Worm (Caenorhabditis elegans): ENCODE data around the gene F46C5.2.
A peak's percentile ranks its signal among the peaks of the same experiment; 100 is the strongest.

Gene F46C5.2

DNA sequence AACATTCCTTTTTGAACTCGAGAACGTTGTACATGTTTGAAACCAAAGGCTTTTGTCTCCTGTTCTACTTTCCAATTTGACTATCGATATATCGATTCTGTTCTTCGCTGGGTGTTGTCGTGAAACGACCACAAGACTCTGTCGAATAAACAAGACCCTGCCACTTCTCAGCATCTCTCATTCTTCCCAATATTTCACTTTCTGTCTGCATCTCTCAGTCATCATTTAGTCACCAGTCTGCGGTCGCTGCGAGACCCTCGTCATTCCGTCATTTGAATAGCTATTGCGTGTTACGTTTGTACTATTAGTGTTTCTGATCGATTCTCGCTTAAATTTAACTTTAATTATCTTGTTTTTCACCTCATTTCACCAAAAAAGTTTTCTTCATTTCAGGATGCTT, 41.7 kb downstream of the F46C5.2 start (continued):
- TF ChIP-seq aha-1 (tag; optimal IDR thresholded peaks at IDR 0.05): peak; percentile 7
- peak in 1 of 2 experiments; percentile 88 for TF ChIP-seq ztf-11 (tag; optimal IDR thresholded peaks at IDR 0.05)
- TF ChIP-seq fkh-10 (GFP tag; optimal IDR thresholded peaks at IDR 0.05): peak; percentile 75
- no peak for TF ChIP-seq nhr-76 (tag; optimal IDR thresholded peaks at IDR 0.05)
- no peak for TF ChIP-seq pqm-1 (tag; optimal IDR thresholded peaks at IDR 0.05)
- no peak for TF ChIP-seq efl-3 (GFP tag; optimal IDR thresholded peaks at IDR 0.05)
- peak; percentile 98 for TF ChIP-seq mep-1 (tag; optimal IDR thresholded peaks at IDR 0.05)
- peak; percentile 94 for TF ChIP-seq lin-13 (GFP tag; optimal IDR thresholded peaks at IDR 0.05)
- TF ChIP-seq unc-86 (tag; optimal IDR thresholded peaks at IDR 0.05): peak; percentile 97
- TF ChIP-seq ceh-82 (tag; optimal IDR thresholded peaks at IDR 0.05): peak; percentile 75 to 89 (median 82)
- TF ChIP-seq lin-15B (tag; optimal IDR thresholded peaks at IDR 0.05): peak; percentile 23
- TF ChIP-seq lin-35 (GFP tag; optimal IDR thresholded peaks at IDR 0.05): peak; percentile 88 to 94
- TF ChIP-seq egl-13 (tag; optimal IDR thresholded peaks at IDR 0.05): peak; percentile 93
- TF ChIP-seq nhr-20 (tag; optimal IDR thresholded peaks at IDR 0.05): peak; percentile 99
- no peak for TF ChIP-seq C34B4.2 (tag; optimal IDR thresholded peaks at IDR 0.05)
- peak; percentile 96 for TF ChIP-seq skn-1 (tag; optimal IDR thresholded peaks at IDR 0.05)
- peak in 3 of 6 experiments; percentile 83 to 94 (median 86) for TF ChIP-seq elt-3 (tag; optimal IDR thresholded peaks at IDR 0.05)
- no peak for TF ChIP-seq egl-27 (tag; optimal IDR thresholded peaks at IDR 0.05)
- peak; percentile 91 for TF ChIP-seq mab-9 (GFP tag; IDR thresholded peaks at IDR 0.05)
- TF ChIP-seq mdl-1 (tag; optimal IDR thresholded peaks at IDR 0.05): peak in 1 of 2 experiments; percentile 94
- TF ChIP-seq snpc-4 (tag; optimal IDR thresholded peaks at IDR 0.05): peak; percentile 68
- peak; percentile 5 for TF ChIP-seq zag-1 (tag; optimal IDR thresholded peaks at IDR 0.05)
- TF ChIP-seq lin-39 (tag; optimal IDR thresholded peaks at IDR 0.05): peak; percentile 87
- TF ChIP-seq jun-1 (tag; optimal IDR thresholded peaks at IDR 0.05): peak; percentile 96
- peak; percentile 94 for TF ChIP-seq rnt-1 (tag; optimal IDR thresholded peaks at IDR 0.05)
- TF ChIP-seq nhr-85 (tag): peak; percentile 99
- peak; percentile 93 for TF ChIP-seq C16A3.4 (tag; optimal IDR thresholded peaks at IDR 0.05)
- TF ChIP-seq hlh-4 (tag; optimal IDR thresholded peaks at IDR 0.05): no peak
- peak; percentile 94 for TF ChIP-seq nhr-11 (tag; optimal IDR thresholded peaks at IDR 0.05)
- no peak for TF ChIP-seq nhr-12 (tag; optimal IDR thresholded peaks at IDR 0.05)
- TF ChIP-seq nhr-28 (tag; optimal IDR thresholded peaks at IDR 0.05): peak; percentile 43
- peak; percentile 96 for TF ChIP-seq ama-1 (optimal IDR thresholded peaks at IDR 0.05)
- peak; percentile 97 for TF ChIP-seq nhr-47 (tag; optimal IDR thresholded peaks at IDR 0.05)
- peak; percentile 33 for TF ChIP-seq Y116A8C.19 (tag; optimal IDR thresholded peaks at IDR 0.05; ENCODE audit: borderline replicate concordance)
- peak; percentile 86 for TF ChIP-seq hpl-2 (GFP tag; optimal IDR thresholded peaks at IDR 0.05)
- peak; percentile 95 for TF ChIP-seq grh-1 (GFP tag; IDR thresholded peaks at IDR 0.05)

DNA sequence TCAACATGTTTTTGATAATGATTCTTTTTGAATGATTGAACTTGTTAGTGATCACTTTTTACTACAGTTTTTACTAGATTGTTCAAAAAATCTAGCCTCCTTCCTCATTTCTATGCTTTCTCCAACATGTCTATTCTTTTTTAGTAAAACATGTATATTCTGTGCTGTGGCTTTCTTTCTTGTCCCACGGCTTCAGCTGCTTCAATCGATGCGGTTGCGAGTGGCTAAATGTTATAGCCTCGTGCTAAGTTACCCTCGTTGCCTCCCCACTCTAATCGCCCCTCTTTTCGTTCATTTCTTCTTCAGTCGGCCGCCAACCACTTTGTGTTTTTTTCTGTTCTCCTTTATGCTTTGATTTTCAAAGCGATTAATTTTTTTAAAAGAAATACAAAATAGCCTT, 43.2 kb downstream of the F46C5.2 start:
- TF ChIP-seq nhr-237 (tag; optimal IDR thresholded peaks at IDR 0.05) (no peak), isw-1 (GFP tag; IDR thresholded peaks at IDR 0.05) (no peak), tlp-1 (tag; optimal IDR thresholded peaks at IDR 0.05) (no peak), ztf-4 (tag; optimal IDR thresholded peaks at IDR 0.05) (no peak), grh-1 (GFP tag; IDR thresholded peaks at IDR 0.05) (no peak), ceh-88 (GFP tag; IDR thresholded peaks at IDR 0.05) (no peak), dsc-1 (tag; optimal IDR thresholded peaks at IDR 0.05) (peak; percentile 17), ceh-8 (GFP tag; optimal IDR thresholded peaks at IDR 0.05) (no peak), ceh-90 (tag; optimal IDR thresholded peaks at IDR 0.05) (no peak), unc-30 (tag; optimal IDR thresholded peaks at IDR 0.05) (no peak), C16A3.4 (tag; optimal IDR thresholded peaks at IDR 0.05) (no peak), nhr-90 (tag; optimal IDR thresholded peaks at IDR 0.05; ENCODE audit: poor library complexity) (no peak), mab-9 (GFP tag; IDR thresholded peaks at IDR 0.05) (no peak), pag-3 (tag; optimal IDR thresholded peaks at IDR 0.05; ENCODE audit: borderline replicate concordance, insufficient read depth) (no peak), elt-2 (tag; optimal IDR thresholded peaks at IDR 0.05) (no peak), unc-130 (tag; optimal IDR thresholded peaks at IDR 0.05) (no peak), mep-1 (tag; optimal IDR thresholded peaks at IDR 0.05) (no peak), lin-39 (tag; optimal IDR thresholded peaks at IDR 0.05) (no peak), ceh-63 (GFP tag; optimal IDR thresholded peaks at IDR 0.05) (no peak), lin-14 (GFP tag; optimal IDR thresholded peaks at IDR 0.05) (peak; percentile 65), nhr-71 (tag; optimal IDR thresholded peaks at IDR 0.05) (peak; percentile 10), sox-4 (tag; optimal IDR thresholded peaks at IDR 0.05) (no peak), unc-62 (GFP tag; optimal IDR thresholded peaks at IDR 0.05) (no peak)
